Fruit fly (Drosophila melanogaster): ENCODE results near the gene LSm-4.

LSm-4 gene

DNA sequence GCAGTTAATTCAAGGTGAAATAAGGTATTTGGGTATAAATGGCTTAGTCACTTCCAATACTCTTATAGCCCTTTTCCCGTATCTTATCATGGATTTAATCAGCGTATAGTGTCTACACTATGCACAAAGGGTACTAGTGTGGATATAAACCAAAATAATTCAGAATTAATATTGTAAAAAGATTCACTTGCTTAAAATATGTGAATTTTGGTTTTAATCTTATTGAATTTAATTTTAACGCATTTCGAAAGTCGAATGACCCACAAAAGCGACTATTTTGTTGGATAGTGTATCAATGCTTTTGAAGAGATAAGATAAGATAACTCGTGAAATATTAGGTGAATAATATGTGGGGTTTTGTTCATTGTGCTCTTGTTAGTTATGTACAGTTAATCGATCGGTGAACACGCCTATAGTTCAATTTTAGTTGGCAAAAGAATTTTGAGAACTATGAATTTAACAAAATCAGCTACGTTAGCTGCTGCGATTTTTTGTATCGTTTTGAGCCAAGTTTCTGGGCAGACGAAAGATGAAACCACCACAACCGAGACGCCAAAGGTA, 23.0 kb downstream of the LSm-4 start, which contains the start of gene CG5096 (continued):
- TF ChIP-seq zfh1 (GFP tag; IDR thresholded peaks at IDR 0.05) = peak; percentile 87
- TF ChIP-seq CG2875 (GFP tag; optimal IDR thresholded peaks at IDR 0.05) = peak; percentile 59
- no peak for TF ChIP-seq chinmo (GFP tag; IDR thresholded peaks at IDR 0.05; ENCODE audit: partially characterized antibody)
- no peak for TF ChIP-seq Dref (GFP tag; IDR thresholded peaks at IDR 0.05)
- no peak; the same call in 1 of the 2 replicates for TF ChIP-seq CG11247 (GFP tag; IDR thresholded peaks at IDR 0.05)
- no peak for TF ChIP-seq pan (optimal IDR thresholded peaks at IDR 0.05)
- peak in 1 of 2 experiments; percentile 91 for TF ChIP-seq pan (GFP tag; optimal IDR thresholded peaks at IDR 0.05 in 1 of 2, IDR thresholded peaks at IDR 0.05 in 1 of 2)
- no peak for TF ChIP-seq p53 (GFP tag; optimal IDR thresholded peaks at IDR 0.05)
- peak; percentile 81 for TF ChIP-seq CG7556 (GFP tag; optimal IDR thresholded peaks at IDR 0.05)
- TF ChIP-seq Doc2 (GFP tag; IDR thresholded peaks at IDR 0.05) = no peak
- TF ChIP-seq CG16813 (GFP tag; IDR thresholded peaks at IDR 0.05; ENCODE audit: partially characterized antibody) = no peak
- TF ChIP-seq dmrt99B (tag; optimal IDR thresholded peaks at IDR 0.05) = peak; percentile 92
- TF ChIP-seq hb (GFP tag; IDR thresholded peaks at IDR 0.05; ENCODE audit: partially characterized antibody) = no peak
- TF ChIP-seq Jarid2 (GFP tag; optimal IDR thresholded peaks at IDR 0.05) = no peak
- no peak for TF ChIP-seq Elba2 (GFP tag; optimal IDR thresholded peaks at IDR 0.05)
- no peak for TF ChIP-seq lov (optimal IDR thresholded peaks at IDR 0.05)
- peak; percentile 67; the same call in 1 of the 3 replicates for TF ChIP-seq lov (GFP tag; IDR thresholded peaks at IDR 0.05)
- peak; percentile 62 for TF ChIP-seq ssp (GFP tag; IDR thresholded peaks at IDR 0.05)
- TF ChIP-seq Hr3 (GFP tag; optimal IDR thresholded peaks at IDR 0.05) = peak; percentile 79
- no peak for TF ChIP-seq tna (GFP tag; IDR thresholded peaks at IDR 0.05; ENCODE audit: partially characterized antibody)
- TF ChIP-seq her (GFP tag; optimal IDR thresholded peaks at IDR 0.05) = peak; percentile 82
- peak; percentile 82 for TF ChIP-seq CG5953 (GFP tag; IDR thresholded peaks at IDR 0.05)
- no peak for TF ChIP-seq sens-2 (GFP tag; IDR thresholded peaks at IDR 0.05)
- TF ChIP-seq Fer2 (tag; optimal IDR thresholded peaks at IDR 0.05) = peak; percentile 84
- TF ChIP-seq Sox102F (GFP tag; optimal IDR thresholded peaks at IDR 0.05) = peak; percentile 91
- peak; percentile 93 for TF ChIP-seq CG2889 (GFP tag; IDR thresholded peaks at IDR 0.05)
- no peak; the same call in 1 of the 2 replicates for TF ChIP-seq NFAT (GFP tag; IDR thresholded peaks at IDR 0.05)
- no peak for TF ChIP-seq oc (tag; optimal IDR thresholded peaks at IDR 0.05)
- TF ChIP-seq CG10654 (GFP tag; optimal IDR thresholded peaks at IDR 0.05) = peak; percentile 67
- TF ChIP-seq CG6254 (GFP tag; optimal IDR thresholded peaks at IDR 0.05) = peak; percentile 60
- peak; percentile 95 for TF ChIP-seq PHDP (tag; optimal IDR thresholded peaks at IDR 0.05)
- TF ChIP-seq CG18619 (GFP tag; optimal IDR thresholded peaks at IDR 0.05) = peak; percentile 83
- TF ChIP-seq Taf1 (GFP tag; IDR thresholded peaks at IDR 0.05) = peak; percentile 82
- no peak for TF ChIP-seq CG4404 (GFP tag; IDR thresholded peaks at IDR 0.05)
- TF ChIP-seq dati (GFP tag; IDR thresholded peaks at IDR 0.05) = peak; percentile 63; the same call in 1 of the 2 replicates
- TF ChIP-seq wdn (GFP tag; IDR thresholded peaks at IDR 0.05) = peak; percentile 79
- peak; percentile 89 for TF ChIP-seq Ada2b (GFP tag; IDR thresholded peaks at IDR 0.05)
- TF ChIP-seq bowl (GFP tag; IDR thresholded peaks at IDR 0.05) = peak; percentile 53; the same call in 1 of the 2 replicates
- peak; percentile 87 for TF ChIP-seq gcm (GFP tag; optimal IDR thresholded peaks at IDR 0.05)
- peak; percentile 16 for TF ChIP-seq CG15073 (GFP tag; optimal IDR thresholded peaks at IDR 0.05)
- TF ChIP-seq ftz-f1 (GFP tag; optimal IDR thresholded peaks at IDR 0.05) = peak; percentile 29
- TF ChIP-seq Poxn (GFP tag; IDR thresholded peaks at IDR 0.05) = peak; percentile 52; the same call in 1 of the 2 replicates
- TF ChIP-seq fu2 (GFP tag; optimal IDR thresholded peaks at IDR 0.05) = peak; percentile 68
- TF ChIP-seq CG3281 (GFP tag; optimal IDR thresholded peaks at IDR 0.05) = peak; percentile 92
- TF ChIP-seq bigmax (GFP tag; optimal IDR thresholded peaks at IDR 0.05) = peak; percentile 40
- TF ChIP-seq crp (GFP tag; optimal IDR thresholded peaks at IDR 0.05) = peak in 1 of 2 experiments; percentile 37
- peak; percentile 58 to 93 for TF ChIP-seq Hr51 (GFP tag; optimal IDR thresholded peaks at IDR 0.05)
- peak; percentile 93 for TF ChIP-seq CoRest (tag; optimal IDR thresholded peaks at IDR 0.05)
- no peak for TF ChIP-seq Sin3A (optimal IDR thresholded peaks at IDR 0.05)
- peak; percentile 90 for TF ChIP-seq dysf (GFP tag; IDR thresholded peaks at IDR 0.05)
- peak; percentile 86 for TF ChIP-seq Oli (tag; optimal IDR thresholded peaks at IDR 0.05)

All from whole organism, embryonic.